Worm (Caenorhabditis elegans): ENCODE measurements around the gene Y75B8A.19.

The Y75B8A.19 gene

ce11 chrIII:12220820-12221219 lies 5.6 kb upstream of the Y75B8A.19 start:
- TF ChIP-seq dmd-4 (tag; optimal IDR thresholded peaks at IDR 0.05) (no peak), zag-1 (tag; optimal IDR thresholded peaks at IDR 0.05) (no peak), aly-2 (tag; optimal IDR thresholded peaks at IDR 0.05) (no peak), Y55F3AM.14 (GFP tag; optimal IDR thresholded peaks at IDR 0.05) (no peak), lsy-2 (tag; optimal IDR thresholded peaks at IDR 0.05) (no peak), F13H6.1 (tag; optimal IDR thresholded peaks at IDR 0.05) (no peak), C34F6.9 (tag; optimal IDR thresholded peaks at IDR 0.05) (no peak), snpc-4 (tag; optimal IDR thresholded peaks at IDR 0.05) (no peak), ZK546.5 (tag; optimal IDR thresholded peaks at IDR 0.05) (no peak), nhr-6 (tag; optimal IDR thresholded peaks at IDR 0.05) (no peak), ztf-11 (tag; optimal IDR thresholded peaks at IDR 0.05) (no peak)

- TF ChIP-seq unc-55 (GFP tag; optimal IDR thresholded peaks at IDR 0.05) (no peak), C34F6.9 (tag; optimal IDR thresholded peaks at IDR 0.05) (no peak), nhr-25 (tag; optimal IDR thresholded peaks at IDR 0.05) (no peak), crh-2 (tag; optimal IDR thresholded peaks at IDR 0.05) (no peak), Y55F3AM.14 (GFP tag; optimal IDR thresholded peaks at IDR 0.05) (no peak), ztf-4 (tag; optimal IDR thresholded peaks at IDR 0.05) (no peak), elt-1 (tag; optimal IDR thresholded peaks at IDR 0.05) (no peak)
Measured at ce11 chrIII:12221452-12221851, 5.0 kb upstream of the Y75B8A.19 start.

ce11 chrIII:12223208-12223607 lies 3.2 kb upstream of the Y75B8A.19 start:
- no peak for TF ChIP-seq nhr-237 (tag; optimal IDR thresholded peaks at IDR 0.05)
- TF ChIP-seq lin-13 (GFP tag; optimal IDR thresholded peaks at IDR 0.05), result no peak
- TF ChIP-seq lsy-2 (tag; optimal IDR thresholded peaks at IDR 0.05), result no peak

ce11 chrIII:12225234-12225633 lies 1.2 kb upstream of the Y75B8A.19 start, which contains the start of gene gmn-1:
TSS of gene gmn-1 (minus strand) at chrIII:12225331.
- TF ChIP-seq egl-27 (tag; optimal IDR thresholded peaks at IDR 0.05) (no peak), nhr-23 (tag; optimal IDR thresholded peaks at IDR 0.05) (no peak), nhr-129 (tag; optimal IDR thresholded peaks at IDR 0.05) (no peak), ama-1 (optimal IDR thresholded peaks at IDR 0.05) (no peak), mdl-1 (tag; optimal IDR thresholded peaks at IDR 0.05) (no peak), lsy-2 (tag; optimal IDR thresholded peaks at IDR 0.05) (no peak), unc-39 (tag; optimal IDR thresholded peaks at IDR 0.05) (no peak), ceh-82 (tag; optimal IDR thresholded peaks at IDR 0.05) (no peak)

ce11 chrIII:12227935-12228334 lies 1.5 kb downstream of the Y75B8A.19 start:
- no peak for TF ChIP-seq sma-3 (GFP tag; optimal IDR thresholded peaks at IDR 0.05)
- TF ChIP-seq elt-1 (tag; optimal IDR thresholded peaks at IDR 0.05), result no peak
- TF ChIP-seq mdl-1 (tag; optimal IDR thresholded peaks at IDR 0.05), result no peak
- no peak for TF ChIP-seq nhr-6 (tag; optimal IDR thresholded peaks at IDR 0.05)
- no peak for TF ChIP-seq aly-2 (tag; optimal IDR thresholded peaks at IDR 0.05)
- no peak for TF ChIP-seq ztf-4 (tag; optimal IDR thresholded peaks at IDR 0.05)
- TF ChIP-seq ceh-16 (tag; optimal IDR thresholded peaks at IDR 0.05), result no peak
- TF ChIP-seq nhr-12 (tag; optimal IDR thresholded peaks at IDR 0.05), result no peak
- no peak for TF ChIP-seq gmeb-1 (tag; optimal IDR thresholded peaks at IDR 0.05)

- no peak for TF ChIP-seq sem-4 (tag; optimal IDR thresholded peaks at IDR 0.05)
- no peak for TF ChIP-seq C34F6.9 (tag; optimal IDR thresholded peaks at IDR 0.05)
- TF ChIP-seq mbf-1 (tag; optimal IDR thresholded peaks at IDR 0.05), result no peak
- TF ChIP-seq unc-55 (GFP tag; optimal IDR thresholded peaks at IDR 0.05), result no peak
- TF ChIP-seq lsy-2 (tag; optimal IDR thresholded peaks at IDR 0.05), result no peak
- TF ChIP-seq lin-39 (tag; optimal IDR thresholded peaks at IDR 0.05), result no peak
- no peak for TF ChIP-seq ceh-82 (tag; optimal IDR thresholded peaks at IDR 0.05)
- TF ChIP-seq dmd-4 (tag; optimal IDR thresholded peaks at IDR 0.05), result no peak
- no peak for TF ChIP-seq nhr-21 (tag; optimal IDR thresholded peaks at IDR 0.05)
- TF ChIP-seq blmp-1 (tag; optimal IDR thresholded peaks at IDR 0.05; ENCODE audit: insufficient read depth), result no peak
- no peak for TF ChIP-seq elt-1 (tag; optimal IDR thresholded peaks at IDR 0.05)
- no peak for TF ChIP-seq ztf-11 (tag; optimal IDR thresholded peaks at IDR 0.05)
Measured at ce11 chrIII:12230195-12230594, 3.8 kb downstream of the Y75B8A.19 start.

Measured in whole organism, L2 larva.